Fruit fly (Drosophila melanogaster): ENCODE measurements around the gene CG7920.

Gene CG7920

DNA sequence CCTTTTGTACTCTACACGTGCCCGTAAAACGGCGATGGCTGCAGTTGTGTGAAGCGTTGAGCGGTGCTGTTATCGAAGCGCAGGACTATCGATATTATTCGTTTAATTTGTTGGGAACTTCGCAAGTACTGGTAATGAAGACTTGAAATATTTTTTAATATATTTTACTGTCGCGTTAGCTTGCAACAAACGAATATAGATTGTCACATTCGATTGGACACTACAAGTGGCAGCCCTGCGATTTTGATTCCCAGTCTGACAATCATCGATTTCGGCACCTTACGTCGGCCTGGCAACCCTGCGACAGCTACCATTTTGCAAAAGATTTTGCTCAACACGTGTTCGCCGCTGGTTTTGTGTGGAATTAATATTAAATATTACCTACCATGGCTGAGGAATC lies 10.4 kb downstream of the CG7920 start, which contains the start of the genes Nlp and Nph (continued):
- TF ChIP-seq CG34422 (GFP tag; IDR thresholded peaks at IDR 0.05) (peak; percentile 51; the same call in 1 of the 3 replicates), scrt (GFP tag; optimal IDR thresholded peaks at IDR 0.05) (peak; percentile 75), zfh1 (GFP tag; IDR thresholded peaks at IDR 0.05) (0 out of 3 replicates have a peak, but pooled peaks have one; percentile 3), crc (GFP tag; optimal IDR thresholded peaks at IDR 0.05) (no peak), Atf6 (GFP tag; IDR thresholded peaks at IDR 0.05) (no peak), tap (tag; optimal IDR thresholded peaks at IDR 0.05) (no peak), CG13894 (tag; optimal IDR thresholded peaks at IDR 0.05) (no peak), CG15073 (GFP tag; optimal IDR thresholded peaks at IDR 0.05) (no peak), gsb (GFP tag; IDR thresholded peaks at IDR 0.05) (no peak), ro (GFP tag; IDR thresholded peaks at IDR 0.05) (no peak), CG34376 (GFP tag; optimal IDR thresholded peaks at IDR 0.05) (no peak), Atf3 (GFP tag; optimal IDR thresholded peaks at IDR 0.05) (no peak), Sox102F (GFP tag; optimal IDR thresholded peaks at IDR 0.05) (no peak), nerfin-1 (tag; optimal IDR thresholded peaks at IDR 0.05) (no peak), CG9876 (GFP tag; optimal IDR thresholded peaks at IDR 0.05) (no peak), Dip3 (GFP tag; optimal IDR thresholded peaks at IDR 0.05) (peak; percentile 15), CG18011 (GFP tag; optimal IDR thresholded peaks at IDR 0.05) (peak; percentile 30), CG4282 (GFP tag; optimal IDR thresholded peaks at IDR 0.05) (no peak), row (GFP tag; IDR thresholded peaks at IDR 0.05) (peak; percentile 60), CG1647 (GFP tag; optimal IDR thresholded peaks at IDR 0.05) (no peak), CG3995 (GFP tag; optimal IDR thresholded peaks at IDR 0.05) (peak; percentile 64), wdn (GFP tag; IDR thresholded peaks at IDR 0.05) (no peak), CG18262 (tag; optimal IDR thresholded peaks at IDR 0.05) (peak; percentile 32), eve (GFP tag; optimal IDR thresholded peaks at IDR 0.05) (no peak), btn (GFP tag; optimal IDR thresholded peaks at IDR 0.05) (no peak), chn (GFP tag; optimal IDR thresholded peaks at IDR 0.05) (no peak), CG14965 (GFP tag; optimal IDR thresholded peaks at IDR 0.05; ENCODE audit: borderline replicate concordance) (no peak), CG10209 (GFP tag; optimal IDR thresholded peaks at IDR 0.05) (no peak), CG6854 (GFP tag; optimal IDR thresholded peaks at IDR 0.05) (no peak), run (tag; optimal IDR thresholded peaks at IDR 0.05) (no peak), MBD-R2 (GFP tag; IDR thresholded peaks at IDR 0.05) (no peak; the same call in none of the 2 replicates), p53 (GFP tag; optimal IDR thresholded peaks at IDR 0.05) (no peak), ems (GFP tag; optimal IDR thresholded peaks at IDR 0.05) (peak; percentile 3), CG12659 (GFP tag; optimal IDR thresholded peaks at IDR 0.05) (peak; percentile 65), Hey (tag; optimal IDR thresholded peaks at IDR 0.05) (no peak), lbe (GFP tag; optimal IDR thresholded peaks at IDR 0.05) (no peak), ken (GFP tag; IDR thresholded peaks at IDR 0.05) (no peak), Trl (optimal IDR thresholded peaks at IDR 0.05) (no peak), Trl (GFP tag; optimal IDR thresholded peaks at IDR 0.05) (peak; percentile 0), prd (optimal IDR thresholded peaks at IDR 0.05) (no peak), prd (GFP tag; IDR thresholded peaks at IDR 0.05) (no peak), CG12769 (tag; optimal IDR thresholded peaks at IDR 0.05) (no peak), hb (GFP tag; IDR thresholded peaks at IDR 0.05; ENCODE audit: partially characterized antibody) (peak; percentile 83), jumu (GFP tag; optimal IDR thresholded peaks at IDR 0.05) (no peak), unpg (GFP tag; optimal IDR thresholded peaks at IDR 0.05) (peak; percentile 16), lilli (GFP tag; optimal IDR thresholded peaks at IDR 0.05) (peak; percentile 54), knrl (GFP tag; IDR thresholded peaks at IDR 0.05; ENCODE audit: partially characterized antibody) (peak; percentile 88), Fer1 (GFP tag; optimal IDR thresholded peaks at IDR 0.05) (peak; percentile 52), Kr (GFP tag; optimal IDR thresholded peaks at IDR 0.05) (no peak), jigr1 (GFP tag; IDR thresholded peaks at IDR 0.05) (no peak), CG11085 (GFP tag; IDR thresholded peaks at IDR 0.05) (no peak), dimm (GFP tag; IDR thresholded peaks at IDR 0.05) (no peak), ewg (GFP tag; optimal IDR thresholded peaks at IDR 0.05) (no peak)
